Worm (Caenorhabditis elegans) whole organism, L4 larva: ENCODE results near the gene alg-4.

Experiments used
- D1046.2 ChIP-seq: fragments of 200-800 bp; sonication (Bioruptor generic); IDR thresholded peaks from 2 replicates; pipeline ENCODE4 v1.3.6; 2022; ENCODE audit warnings: missing genetic modification characterization, missing compliant biosample characterization
- F37D6.2 ChIP-seq: sonication (generic microtip); optimal IDR thresholded peaks from 2 replicates; lab custom pipeline; 2016; ENCODE audit warnings: mild to moderate bottlenecking, missing genetic modification characterization, missing compliant biosample characterization
- F44E2.7 ChIP-seq: fragments of 200-800 bp; sonication (Bioruptor generic); IDR thresholded peaks from 2 replicates; pipeline ENCODE4 v2.1.2; 2022; ENCODE audit warnings: missing genetic modification characterization, missing compliant biosample characterization
- F49E8.2 ChIP-seq: sonication (generic microtip); optimal IDR thresholded peaks from 2 replicates; lab custom pipeline; 2016; ENCODE audit warnings: missing compliant biosample characterization, mild to moderate bottlenecking, missing genetic modification characterization, borderline replicate concordance
- R02D3.7 ChIP-seq: fragments of 150-350 bp; sonication (generic microtip); optimal IDR thresholded peaks from 3 replicates; lab custom pipeline; 2014; ENCODE audit warnings: missing biosample characterization, missing genetic modification characterization
- T26A8.4 ChIP-seq: fragments of 200-800 bp; sonication (Bioruptor generic); IDR thresholded peaks from 2 replicates; pipeline ENCODE4 v1.3.6; 2022; ENCODE audit warnings: missing genetic modification characterization, missing compliant biosample characterization
- Y105C5A.15 ChIP-seq: fragments of 200-800 bp; sonication (Bioruptor generic); IDR thresholded peaks from 2 replicates; pipeline ENCODE4 v1.3.6; 2022; ENCODE audit warnings: missing genetic modification characterization, missing compliant biosample characterization
- Y5F2A.4 ChIP-seq: fragments of 200-800 bp; sonication (Bioruptor generic); optimal IDR thresholded peaks from 2 replicates; lab custom pipeline; 2018; ENCODE audit warnings: mild to moderate bottlenecking, missing genetic modification characterization, missing compliant biosample characterization
- aly-2 ChIP-seq: sonication (generic microtip); optimal IDR thresholded peaks from 2 replicates; lab custom pipeline; 2018; ENCODE audit warnings: missing biosample characterization, missing genetic modification characterization
- ama-1 ChIP-seq: fragments of 150-350 bp; optimal IDR thresholded peaks from 2 replicates; lab custom pipeline; 2014; ENCODE audit warnings: inconsistent platforms, mixed read lengths
- ceh-20 ChIP-seq: fragments of 200-800 bp; sonication (Bioruptor generic); IDR thresholded peaks from 2 replicates; pipeline ENCODE4 v1.3.6; 2022; ENCODE audit warnings: missing genetic modification reagents, missing genetic modification characterization, missing compliant biosample characterization
- ceh-32 ChIP-seq: sonication (generic microtip); optimal IDR thresholded peaks from 2 replicates; lab custom pipeline; 2016; ENCODE audit warnings: mild to moderate bottlenecking, missing genetic modification characterization, missing compliant biosample characterization; ENCODE audit not compliant: poor library complexity
- ceh-82 ChIP-seq: sonication (generic microtip); optimal IDR thresholded peaks from 2 replicates; lab custom pipeline; 2017; ENCODE audit warnings: missing biosample characterization, missing genetic modification characterization
- ctbp-1 ChIP-seq: fragments of 200-800 bp; sonication (Bioruptor generic); IDR thresholded peaks from 2 replicates; pipeline ENCODE4 v1.3.6; 2022; ENCODE audit warnings: missing genetic modification reagents, missing genetic modification characterization, missing compliant biosample characterization
- daf-8 ChIP-seq: fragments of 200-800 bp; sonication (Bioruptor generic); IDR thresholded peaks from 2 replicates; pipeline ENCODE4 v1.3.6; 2022; ENCODE audit warnings: missing genetic modification characterization, missing compliant biosample characterization
- dmd-8 ChIP-seq: fragments of 200-800 bp; sonication (Bioruptor generic); IDR thresholded peaks from 2 replicates; pipeline ENCODE4 v1.3.6; 2022; ENCODE audit warnings: missing genetic modification characterization, missing compliant biosample characterization
- duxl-1 ChIP-seq: sonication (generic microtip); optimal IDR thresholded peaks from 2 replicates; lab custom pipeline; 2016; ENCODE audit warnings: mild to moderate bottlenecking, missing genetic modification characterization, moderate library complexity, missing compliant biosample characterization; ENCODE audit not compliant: poor library complexity
- egl-43 ChIP-seq: fragments of 200-800 bp; sonication (Bioruptor generic); IDR thresholded peaks from 2 replicates; pipeline ENCODE4 v1.3.6; 2022; ENCODE audit warnings: missing genetic modification reagents, missing genetic modification characterization, missing compliant biosample characterization
- fos-1 ChIP-seq: fragments of 150-350 bp; optimal IDR thresholded peaks from 2 replicates; lab custom pipeline; 2014; ENCODE audit warnings: missing biosample characterization, missing genetic modification characterization
- hlh-11 ChIP-seq: fragments of 200-800 bp; sonication (Bioruptor generic); optimal IDR thresholded peaks from 2 replicates; lab custom pipeline; 2018; ENCODE audit warnings: mild to moderate bottlenecking, missing genetic modification characterization, missing compliant biosample characterization
- jun-1 ChIP-seq: fragments of 150-350 bp; optimal IDR thresholded peaks from 2 replicates; lab custom pipeline; 2014; ENCODE audit warnings: missing biosample characterization, missing genetic modification reagents, missing genetic modification characterization
- lim-7 ChIP-seq: fragments of 200-800 bp; sonication (Bioruptor generic); IDR thresholded peaks from 2 replicates; pipeline ENCODE4 v1.3.6; 2022; ENCODE audit warnings: missing genetic modification characterization, missing compliant biosample characterization
- lin-1 ChIP-seq: fragments of 200-800 bp; sonication (Bioruptor generic); IDR thresholded peaks from 2 replicates; pipeline ENCODE4 v1.3.6; 2022; ENCODE audit warnings: missing genetic modification reagents, missing genetic modification characterization, missing compliant biosample characterization
- lin-13 ChIP-seq: fragments of 150-350 bp; optimal IDR thresholded peaks from 2 replicates; lab custom pipeline; 2014; ENCODE audit warnings: missing biosample characterization, missing genetic modification reagents, missing genetic modification characterization
- lin-15B ChIP-seq: fragments of 150-350 bp; sonication (generic microtip); optimal IDR thresholded peaks from 3 replicates; lab custom pipeline; 2014; ENCODE audit warnings: missing biosample characterization, missing genetic modification characterization
- lin-29 ChIP-seq: fragments of 200-800 bp; sonication (Bioruptor generic); IDR thresholded peaks from 2 replicates; pipeline ENCODE4 v1.3.6; 2022; ENCODE audit warnings: missing genetic modification reagents, missing genetic modification characterization, missing compliant biosample characterization
- lin-38 ChIP-seq: fragments of 200-800 bp; sonication (Bioruptor generic); IDR thresholded peaks from 2 replicates; pipeline ENCODE4 v1.3.6; 2022; ENCODE audit warnings: missing genetic modification reagents, missing genetic modification characterization, missing compliant biosample characterization
- lin-39 ChIP-seq: fragments of 150-350 bp; optimal IDR thresholded peaks from 2 replicates; lab custom pipeline; 2014; ENCODE audit warnings: missing biosample characterization, missing genetic modification reagents, missing genetic modification characterization
- lsy-2 ChIP-seq, 2 experiments: fragments of 150-350 bp in 1 of 2; sonication (generic microtip) in 1 of 2; optimal IDR thresholded peaks; 2 replicates each; lab custom pipeline; 2014 to 2017; ENCODE audit warnings: missing biosample characterization in 2 of 2, missing genetic modification characterization in 2 of 2
- nhr-102 ChIP-seq: sonication (generic microtip); optimal IDR thresholded peaks from 2 replicates; lab custom pipeline; 2016; ENCODE audit warnings: mild to moderate bottlenecking, missing genetic modification characterization, moderate library complexity, missing compliant biosample characterization
- nhr-111 ChIP-seq: fragments of 200-800 bp; sonication (Bioruptor generic); optimal IDR thresholded peaks from 2 replicates; lab custom pipeline; 2018; ENCODE audit warnings: mild to moderate bottlenecking, missing genetic modification characterization, missing compliant biosample characterization
- nhr-237 ChIP-seq: sonication (generic microtip); optimal IDR thresholded peaks from 2 replicates; lab custom pipeline; 2017; ENCODE audit warnings: missing biosample characterization, missing genetic modification characterization
- nhr-25 ChIP-seq: sonication (generic microtip); optimal IDR thresholded peaks from 2 replicates; lab custom pipeline; 2017; ENCODE audit warnings: missing genetic modification characterization, mild to moderate bottlenecking, missing compliant biosample characterization, antibody characterized with exemption, moderate library complexity, borderline replicate concordance; ENCODE audit not compliant: insufficient read depth
- nhr-28 ChIP-seq: fragments of 150-350 bp; optimal IDR thresholded peaks from 2 replicates; lab custom pipeline; 2014; ENCODE audit warnings: missing biosample characterization, missing genetic modification characterization
- nhr-42 ChIP-seq: fragments of 200-800 bp; sonication (Bioruptor generic); IDR thresholded peaks from 2 replicates; pipeline ENCODE4 v1.3.6; 2022; ENCODE audit warnings: missing genetic modification characterization, missing compliant biosample characterization
- nhr-48 ChIP-seq: sonication (generic microtip); optimal IDR thresholded peaks from 2 replicates; lab custom pipeline; 2016; ENCODE audit warnings: mild to moderate bottlenecking, missing genetic modification characterization, missing compliant biosample characterization
- rbr-2 ChIP-seq: sonication (generic microtip); optimal IDR thresholded peaks from 2 replicates; lab custom pipeline; 2016; ENCODE audit warnings: missing genotype, missing genetic modification characterization, missing compliant biosample characterization
- saeg-2 ChIP-seq: fragments of 200-800 bp; sonication (Bioruptor generic); IDR thresholded peaks from 2 replicates; pipeline ENCODE4 v1.3.6; 2022; ENCODE audit warnings: missing genetic modification reagents, missing genetic modification characterization, missing compliant biosample characterization
- sdz-12 ChIP-seq: fragments of 200-800 bp; sonication (Bioruptor generic); optimal IDR thresholded peaks from 2 replicates; lab custom pipeline; 2018; ENCODE audit warnings: mild to moderate bottlenecking, missing genetic modification characterization, missing compliant biosample characterization
- set-16 ChIP-seq: fragments of 200-800 bp; sonication (Bioruptor generic); IDR thresholded peaks from 2 replicates; pipeline ENCODE4 v1.3.6; 2022; ENCODE audit warnings: missing genetic modification reagents, missing genetic modification characterization, missing compliant biosample characterization
- skn-1 ChIP-seq: fragments of 150-350 bp; optimal IDR thresholded peaks from 2 replicates; lab custom pipeline; 2014; ENCODE audit warnings: missing biosample characterization, missing genetic modification characterization
- snpc-1.2 ChIP-seq: fragments of 200-800 bp; sonication (Bioruptor generic); IDR thresholded peaks from 2 replicates; pipeline ENCODE4 v1.3.6; 2022; ENCODE audit warnings: missing genetic modification reagents, missing genetic modification characterization, missing compliant biosample characterization
- snpc-4 ChIP-seq: fragments of 150-350 bp; optimal IDR thresholded peaks from 2 replicates; lab custom pipeline; 2014; ENCODE audit warnings: missing biosample characterization, missing genetic modification characterization
- spr-3 ChIP-seq: fragments of 200-800 bp; sonication (Bioruptor generic); optimal IDR thresholded peaks from 2 replicates; lab custom pipeline; 2018; ENCODE audit warnings: mild to moderate bottlenecking, missing genetic modification characterization, missing compliant biosample characterization
- tag-97 ChIP-seq: fragments of 200-800 bp; sonication (Bioruptor generic); IDR thresholded peaks from 2 replicates; pipeline ENCODE4 v1.3.6; 2022; ENCODE audit warnings: missing genetic modification characterization, missing compliant biosample characterization
- unc-130 ChIP-seq: sonication (generic microtip); optimal IDR thresholded peaks from 2 replicates; lab custom pipeline; 2016; ENCODE audit warnings: missing genetic modification reagents, missing genetic modification characterization, missing compliant biosample characterization
- unc-39 ChIP-seq: sonication (generic microtip); optimal IDR thresholded peaks from 2 replicates; lab custom pipeline; 2017; ENCODE audit warnings: missing biosample characterization, missing genetic modification characterization
- unc-62 ChIP-seq, 3 experiments: fragments of 150-350 bp in 1 of 3; sonication (generic microtip); optimal IDR thresholded peaks in 2 of 3; peaks in 1 of 3; 1 replicate in 1 of 3; 2 replicates in 2 of 3; lab custom pipeline; 2014 to 2017; ENCODE audit warnings: missing biosample characterization in 3 of 3, missing genetic modification characterization in 3 of 3, missing genetic modification reagents in 3 of 3, missing genotype in 1 of 3
- vab-7 ChIP-seq: fragments of 200-800 bp; sonication (Bioruptor generic); IDR thresholded peaks from 2 replicates; pipeline ENCODE4 v1.3.6; 2022; ENCODE audit warnings: missing genetic modification reagents, missing genetic modification characterization, missing compliant biosample characterization
- zfp-2 ChIP-seq: sonication (generic microtip); optimal IDR thresholded peaks from 2 replicates; lab custom pipeline; 2016; ENCODE audit warnings: mild to moderate bottlenecking, missing genetic modification characterization, missing compliant biosample characterization
- zfp-3 ChIP-seq: fragments of 200-800 bp; sonication (Bioruptor generic); conservative IDR thresholded peaks from 2 replicates; pipeline ENCODE4 v1.3.6; 2022; ENCODE audit warnings: missing genetic modification reagents, missing genetic modification characterization, missing compliant biosample characterization
- ztf-7 ChIP-seq: fragments of 150-350 bp; optimal IDR thresholded peaks from 2 replicates; lab custom pipeline; 2014; ENCODE audit warnings: missing biosample characterization, missing genetic modification characterization

The alg-4 gene

ce11 chrIII:9905307-9905706 lies 14.1 kb upstream of the alg-4 start (continued):
- no peak for TF ChIP-seq lin-38
- TF ChIP-seq ztf-7 = no peak
- TF ChIP-seq F37D6.2 (tag; lab: Kevin White, UChicago) = no peak
- TF ChIP-seq snpc-4 = no peak
- no peak for TF ChIP-seq duxl-1 (tag; lab: Kevin White, UChicago)
- TF ChIP-seq hlh-11 (tag; lab: Kevin White, UChicago) = peak; percentile 19
- no peak for TF ChIP-seq Y105C5A.15 (GFP tag; lab: Robert Waterston, UW)
- TF ChIP-seq nhr-102 (tag; lab: Kevin White, UChicago) = no peak
- no peak for TF ChIP-seq lin-13 (GFP tag; lab: Kevin White, UChicago)
- no peak for TF ChIP-seq nhr-42 (GFP tag; lab: Robert Waterston, UW)
- TF ChIP-seq R02D3.7 (tag; lab: Kevin White, UChicago) = no peak
- no peak for TF ChIP-seq lim-7 (GFP tag; lab: Robert Waterston, UW)
- TF ChIP-seq T26A8.4 (GFP tag; lab: Robert Waterston, UW) = no peak
- no peak for TF ChIP-seq D1046.2 (GFP tag; lab: Robert Waterston, UW)
- no peak for TF ChIP-seq ceh-82 (tag; lab: Kevin White, UChicago)
- TF ChIP-seq nhr-48 = no peak
- no peak for TF ChIP-seq snpc-1.2 (GFP tag; lab: Robert Waterston, UW)
- peak in 1 of 2 experiments; percentile 1 for TF ChIP-seq lsy-2 (tag; optimal IDR thresholded peaks at IDR 0.05; lab: Kevin White, UChicago)
- no peak for TF ChIP-seq ama-1 (lab: Kevin White, UChicago)
- TF ChIP-seq lin-39 (tag; lab: Kevin White, UChicago) = no peak
- no peak for TF ChIP-seq ceh-32 (tag; lab: Kevin White, UChicago)
- no peak for TF ChIP-seq aly-2 (tag; lab: Kevin White, UChicago)
- TF ChIP-seq fos-1 (tag; lab: Kevin White, UChicago) = no peak
- no peak for TF ChIP-seq spr-3
- no peak for TF ChIP-seq tag-97 (GFP tag; lab: Robert Waterston, UW)
- TF ChIP-seq nhr-111 (GFP tag; lab: Kevin White, UChicago) = no peak
- peak in 1 of 2 experiments; percentile 95 for TF ChIP-seq unc-62 (GFP tag; optimal IDR thresholded peaks at IDR 0.05 in 1 of 2; lab: Kevin White, UChicago)
- TF ChIP-seq unc-62 (tag; optimal IDR thresholded peaks at IDR 0.05; lab: Kevin White, UChicago) = no peak
- 0 out of 2 replicates have a peak, but pooled peaks have one; percentile 44 for TF ChIP-seq ctbp-1 (GFP tag; lab: Robert Waterston, UW)
- no peak for TF ChIP-seq egl-43 (GFP tag; lab: Robert Waterston, UW)
- TF ChIP-seq lin-1 (GFP tag; lab: Robert Waterston, UW) = no peak
- no peak for TF ChIP-seq daf-8 (GFP tag; lab: Robert Waterston, UW)
- TF ChIP-seq skn-1 = no peak
- no peak for TF ChIP-seq Y5F2A.4
- TF ChIP-seq nhr-28 (tag; lab: Kevin White, UChicago) = no peak
- TF ChIP-seq jun-1 = no peak
- peak; percentile 47 for TF ChIP-seq rbr-2 (tag; lab: Kevin White, UChicago)
- TF ChIP-seq vab-7 (GFP tag; lab: Robert Waterston, UW) = no peak
- no peak for TF ChIP-seq nhr-237 (tag; lab: Kevin White, UChicago)
- no peak for TF ChIP-seq lin-29 (GFP tag; lab: Robert Waterston, UW)
- no peak for TF ChIP-seq F49E8.2
- no peak for TF ChIP-seq zfp-3 (GFP tag; lab: Robert Waterston, UW)
- no peak for TF ChIP-seq F44E2.7 (GFP tag; lab: Robert Waterston, UW)
- TF ChIP-seq zfp-2 (tag; lab: Kevin White, UChicago) = no peak
- no peak for TF ChIP-seq unc-130
- no peak for TF ChIP-seq dmd-8
- no peak for TF ChIP-seq nhr-25 (tag; lab: Kevin White, UChicago)
- no peak for TF ChIP-seq ceh-20
- no peak for TF ChIP-seq lin-15B (tag; lab: Kevin White, UChicago)
- no peak for TF ChIP-seq sdz-12 (GFP tag; lab: Kevin White, UChicago)
- no peak for TF ChIP-seq saeg-2 (GFP tag; lab: Robert Waterston, UW)
- no peak for TF ChIP-seq unc-39 (tag; lab: Kevin White, UChicago)
- TF ChIP-seq set-16 (GFP tag; lab: Robert Waterston, UW) = 0 out of 2 replicates have a peak, but pooled peaks have one; percentile 17
